Fruit fly (Drosophila melanogaster): ENCODE data around the gene Sh3beta.

Sh3beta gene

DNA sequence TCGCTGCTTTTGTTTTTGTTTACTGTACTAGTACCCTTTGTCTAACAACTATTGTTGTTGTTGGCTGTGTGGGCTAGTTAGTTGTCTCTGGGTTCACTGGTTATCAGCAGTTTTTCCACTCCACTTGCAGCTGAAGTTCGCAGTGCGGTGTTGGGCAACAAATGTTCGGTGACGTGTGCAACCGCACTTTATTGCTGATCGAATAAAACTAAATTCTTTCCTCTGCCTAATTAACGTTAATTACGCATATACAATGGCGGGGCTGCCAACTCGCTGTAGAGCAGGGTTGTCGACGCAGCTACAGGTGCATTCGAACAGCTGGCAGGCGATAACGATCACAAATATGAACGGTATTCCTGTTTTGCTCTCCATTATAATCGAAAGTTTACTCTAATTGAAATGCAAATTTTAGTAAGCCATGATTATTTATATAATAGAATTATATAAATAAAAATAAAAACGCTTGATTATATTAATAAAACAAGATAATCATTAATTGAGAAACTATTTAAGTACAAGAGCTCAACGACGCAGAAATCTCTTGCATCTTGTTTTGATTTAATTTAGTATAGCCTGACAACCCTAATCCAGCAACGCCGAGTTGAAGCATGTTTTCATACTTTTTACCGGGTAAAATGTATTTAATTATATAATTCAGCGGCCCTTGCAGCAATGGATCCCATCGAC lies 40.4 kb downstream of the Sh3beta start, which contains the start of the genes mrva, CG42307 and mus312:
mrva (minus strand) TSS at position 276 of the 687 bp plus-strand sequence.
CG42307 (plus strand) TSS at position 566 of the 687 bp plus-strand sequence.
mus312 (plus strand) TSS at position 566 of the 687 bp plus-strand sequence.
- TF ChIP-seq noc (tag; optimal IDR thresholded peaks at IDR 0.05): no peak

DNA sequence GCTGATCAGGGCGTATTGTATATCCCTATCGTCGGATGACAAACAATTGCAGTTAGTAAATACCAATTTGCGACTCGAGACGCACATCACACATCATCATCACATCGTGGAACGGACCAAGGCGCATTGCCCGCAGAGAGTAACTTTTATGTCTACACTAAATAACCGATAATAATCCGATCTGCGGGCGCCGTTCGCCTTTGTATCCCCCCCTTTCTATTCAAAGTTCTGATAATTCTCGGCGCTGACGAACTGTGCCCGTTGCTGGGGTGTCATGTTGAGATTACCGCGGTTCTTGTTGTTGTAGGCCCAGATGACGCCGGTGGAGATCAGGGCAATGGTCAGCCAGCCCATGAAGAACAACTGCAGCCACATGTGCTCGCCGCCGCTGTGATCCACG lies 42.4 kb downstream of the Sh3beta start:
- TF ChIP-seq noc (tag; optimal IDR thresholded peaks at IDR 0.05): no peak

DNA sequence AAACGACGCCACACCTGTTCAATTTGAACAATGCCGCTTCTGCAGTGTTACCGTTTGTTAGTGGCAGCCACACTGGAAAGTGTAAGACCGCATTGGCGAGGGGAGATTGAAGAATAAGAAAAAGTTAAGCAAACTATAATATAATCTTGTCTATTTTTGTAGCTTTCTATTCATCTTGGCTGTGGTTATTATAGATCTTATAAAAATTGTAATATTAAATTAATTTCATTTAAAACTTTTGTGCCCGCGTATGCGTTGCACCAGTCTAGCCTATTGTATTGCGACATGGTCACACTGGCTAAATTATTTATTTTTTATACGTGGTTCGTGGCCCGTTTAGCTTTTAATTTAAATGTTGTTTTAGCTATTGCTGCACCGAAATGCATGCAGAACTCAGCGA lies 45.7 kb downstream of the Sh3beta start, which contains the start of the genes RhoGEF4 and Rint1:
RhoGEF4 (minus strand) TSS at position 64 of the 400 bp plus-strand sequence.
Rint1 (plus strand) TSS at position 272 of the 400 bp plus-strand sequence.
- peak; percentile 42 for TF ChIP-seq noc (tag; optimal IDR thresholded peaks at IDR 0.05)

DNA sequence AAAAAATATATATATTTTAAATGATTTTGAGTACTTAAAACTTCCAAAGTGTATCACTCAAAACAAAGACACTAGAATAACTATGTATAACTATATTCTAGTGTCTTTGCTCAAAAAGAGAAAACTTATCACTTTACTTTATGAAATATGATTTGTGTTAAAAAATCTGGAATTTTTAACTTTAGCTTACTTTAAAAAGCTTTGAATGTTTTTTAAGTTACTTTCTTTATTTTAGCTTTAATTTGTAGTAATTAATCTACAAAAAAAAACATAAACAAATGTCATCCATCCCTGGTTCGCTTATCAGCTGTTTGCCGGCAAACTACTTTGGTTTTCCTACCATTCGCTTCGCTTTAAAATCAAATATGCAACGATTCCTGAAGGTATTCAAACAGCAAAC lies 49.3 kb downstream of the Sh3beta start, which contains the start of gene CG8607:
CG8607 (plus strand) TSS at position 301 of the 400 bp plus-strand sequence.
- no peak for TF ChIP-seq noc (tag; optimal IDR thresholded peaks at IDR 0.05)

All from whole organism, larva.